Worm (Caenorhabditis elegans): ENCODE measurements around the gene K01A11.1.

Gene K01A11.1

ce11 chrIII:3429761-3430160, 1.5 kb downstream of the K01A11.1 start:
- TF ChIP-seq K02D7.2 (tag; optimal IDR thresholded peaks at IDR 0.05) (no peak), sdc-2 (tag; optimal IDR thresholded peaks at IDR 0.05) (no peak), elt-2 (tag; optimal IDR thresholded peaks at IDR 0.05) (no peak), unc-55 (GFP tag; optimal IDR thresholded peaks at IDR 0.05) (no peak), unc-3 (GFP tag; conservative IDR thresholded peaks at IDR 0.05) (no peak), unc-3 (tag; optimal IDR thresholded peaks at IDR 0.05) (no peak), ref-2 (tag; optimal IDR thresholded peaks at IDR 0.05) (no peak), odd-2 (tag; optimal IDR thresholded peaks at IDR 0.05) (no peak), ceh-18 (tag; optimal IDR thresholded peaks at IDR 0.05) (no peak)

ce11 chrIII:3428574-3428973, 2.7 kb downstream of the K01A11.1 start:
- TF ChIP-seq ztf-16 (tag; optimal IDR thresholded peaks at IDR 0.05), result no peak
- no peak for TF ChIP-seq pha-4 (tag; optimal IDR thresholded peaks at IDR 0.05)
- TF ChIP-seq ref-2 (tag; optimal IDR thresholded peaks at IDR 0.05), result no peak
- no peak for TF ChIP-seq ceh-34 (tag; optimal IDR thresholded peaks at IDR 0.05)
- no peak for TF ChIP-seq ahr-1 (tag; optimal IDR thresholded peaks at IDR 0.05)
- no peak for TF ChIP-seq sdc-2 (tag; optimal IDR thresholded peaks at IDR 0.05)
- TF ChIP-seq K09A11.1 (tag; optimal IDR thresholded peaks at IDR 0.05; ENCODE audit: insufficient read depth), result no peak
- no peak for TF ChIP-seq pat-9 (tag; optimal IDR thresholded peaks at IDR 0.05)
- TF ChIP-seq pax-1 (tag; optimal IDR thresholded peaks at IDR 0.05), result no peak
- TF ChIP-seq ceh-30 (tag; optimal IDR thresholded peaks at IDR 0.05), result no peak
- no peak for TF ChIP-seq C38D4.7 (GFP tag; optimal IDR thresholded peaks at IDR 0.05)
- TF ChIP-seq ceh-45 (GFP tag; IDR thresholded peaks at IDR 0.05), result no peak
- no peak for TF ChIP-seq unc-42 (tag; optimal IDR thresholded peaks at IDR 0.05)
- TF ChIP-seq ets-4 (tag; optimal IDR thresholded peaks at IDR 0.05), result no peak
- TF ChIP-seq zip-5 (tag; optimal IDR thresholded peaks at IDR 0.05), result no peak
- TF ChIP-seq sox-4 (tag; optimal IDR thresholded peaks at IDR 0.05), result no peak
- no peak for TF ChIP-seq hlh-30 (tag; optimal IDR thresholded peaks at IDR 0.05; ENCODE audit: insufficient read depth)
- no peak for TF ChIP-seq ttx-3 (tag; optimal IDR thresholded peaks at IDR 0.05)
- TF ChIP-seq dmd-4 (tag; optimal IDR thresholded peaks at IDR 0.05; ENCODE audit: borderline replicate concordance), result no peak

- TF ChIP-seq nfya-1 (tag; optimal IDR thresholded peaks at IDR 0.05) (no peak), mec-3 (tag; optimal IDR thresholded peaks at IDR 0.05; ENCODE audit: borderline replicate concordance) (no peak), pros-1 (tag; optimal IDR thresholded peaks at IDR 0.05) (no peak), ceh-19 (GFP tag; optimal IDR thresholded peaks at IDR 0.05) (no peak), ceh-2 (tag; optimal IDR thresholded peaks at IDR 0.05) (no peak), ceh-31 (tag; optimal IDR thresholded peaks at IDR 0.05) (no peak), eyg-1 (tag; optimal IDR thresholded peaks at IDR 0.05) (no peak), unc-55 (GFP tag; optimal IDR thresholded peaks at IDR 0.05) (no peak), dve-1 (tag; optimal IDR thresholded peaks at IDR 0.05) (no peak)
Measured at ce11 chrIII:3426741-3427140, 4.5 kb downstream of the K01A11.1 start.

ce11 chrIII:3425438-3425837, 5.8 kb downstream of the K01A11.1 start, which contains the start of gene metl-18:
metl-18 (plus strand) TSS chrIII:3425738.
- TF ChIP-seq ceh-48 (tag; optimal IDR thresholded peaks at IDR 0.05) (no peak), Y22D7AL.16 (tag; optimal IDR thresholded peaks at IDR 0.05) (no peak), fkh-6 (tag; optimal IDR thresholded peaks at IDR 0.05) (no peak), hlh-6 (tag; optimal IDR thresholded peaks at IDR 0.05) (no peak), ceh-30 (tag; optimal IDR thresholded peaks at IDR 0.05) (no peak), unc-55 (GFP tag; optimal IDR thresholded peaks at IDR 0.05) (no peak), pqm-1 (tag; optimal IDR thresholded peaks at IDR 0.05) (no peak), pha-2 (tag; optimal IDR thresholded peaks at IDR 0.05) (no peak), hlh-30 (tag; optimal IDR thresholded peaks at IDR 0.05; ENCODE audit: insufficient read depth) (no peak), unc-86 (tag; optimal IDR thresholded peaks at IDR 0.05) (no peak), pat-9 (tag; optimal IDR thresholded peaks at IDR 0.05) (no peak), ztf-16 (tag; optimal IDR thresholded peaks at IDR 0.05) (no peak), elt-2 (tag; optimal IDR thresholded peaks at IDR 0.05) (no peak), nhr-11 (tag; optimal IDR thresholded peaks at IDR 0.05) (no peak), ceh-24 (tag; optimal IDR thresholded peaks at IDR 0.05) (no peak), ceh-22 (tag; optimal IDR thresholded peaks at IDR 0.05) (no peak), syd-9 (tag; optimal IDR thresholded peaks at IDR 0.05) (no peak), ceh-14 (tag; optimal IDR thresholded peaks at IDR 0.05) (no peak)
